Worm (Caenorhabditis elegans) whole organism, late embryonic: ENCODE data around the gene pgl-1.

Experiments used
- Y22D7AL.16 ChIP-seq: sonication (generic microtip); optimal IDR thresholded peaks from 2 replicates; lab custom pipeline; 2016; ENCODE audit warnings: missing genetic modification characterization, missing compliant biosample characterization
- ceh-19 ChIP-seq: fragments of 200-800 bp; sonication (Bioruptor generic); optimal IDR thresholded peaks from 2 replicates; lab custom pipeline; 2018; ENCODE audit warnings: mild to moderate bottlenecking, missing genetic modification characterization, missing compliant biosample characterization
- ceh-31 ChIP-seq: sonication (generic microtip); optimal IDR thresholded peaks from 2 replicates; lab custom pipeline; 2016; ENCODE audit warnings: missing genetic modification characterization, missing compliant biosample characterization
- elt-2 ChIP-seq: sonication (generic microtip); optimal IDR thresholded peaks from 2 replicates; lab custom pipeline; 2016; ENCODE audit warnings: missing genetic modification reagents, missing genetic modification characterization, missing compliant biosample characterization
- rnt-1 ChIP-seq: sonication (generic microtip); optimal IDR thresholded peaks from 2 replicates; lab custom pipeline; 2016; ENCODE audit warnings: missing genetic modification characterization, missing compliant biosample characterization
- zip-5 ChIP-seq: sonication (generic microtip); optimal IDR thresholded peaks from 2 replicates; lab custom pipeline; 2016; ENCODE audit warnings: missing genetic modification characterization, missing compliant biosample characterization

DNA sequence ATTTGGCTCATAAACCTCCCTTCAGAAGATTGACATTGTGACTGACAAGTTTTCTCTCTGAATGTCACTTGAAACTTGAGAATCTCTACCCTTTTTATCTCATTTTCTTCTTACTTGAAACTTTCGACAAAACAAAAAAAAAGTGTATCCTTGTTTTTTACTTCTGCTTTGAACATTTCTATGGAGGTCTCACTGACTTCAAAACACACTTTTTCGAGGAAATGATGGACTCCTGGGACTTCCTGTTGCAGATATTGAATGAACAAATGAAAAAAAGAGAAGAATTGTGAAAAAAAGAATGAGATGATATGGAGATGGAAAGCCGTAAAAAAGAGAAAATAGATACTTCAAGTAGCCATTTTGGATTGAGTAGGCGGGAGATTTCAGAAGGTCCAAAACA, 36.0 kb downstream of the pgl-1 start:
- no peak for TF ChIP-seq rnt-1 (tag; lab: Kevin White, UChicago)
- no peak for TF ChIP-seq ceh-31
- no peak for TF ChIP-seq zip-5
- TF ChIP-seq Y22D7AL.16, result no peak
- TF ChIP-seq elt-2, result no peak
- TF ChIP-seq ceh-19, result no peak
